Fruit fly (Drosophila melanogaster) whole organism, embryonic: Measurements from ENCODE around the gene CG43116.

ENCODE experiments used
- CG12744 ChIP-seq: fragments of 200-800 bp; sonication (Bioruptor generic); optimal IDR thresholded peaks from 2 replicates; lab custom pipeline; 2016; ENCODE audit warnings: missing biosample characterization, missing genetic modification characterization
- CG31441 ChIP-seq: fragments of 200-800 bp; sonication (Bioruptor generic); IDR thresholded peaks from 2 replicates; pipeline ENCODE4 v1.3.6; 2022; ENCODE audit warnings: missing biosample characterization, missing genetic modification characterization
- CG34376 ChIP-seq: fragments of 200-800 bp; sonication (Bioruptor generic); optimal IDR thresholded peaks from 2 replicates; lab custom pipeline; 2018; ENCODE audit warnings: missing biosample characterization, mild to moderate bottlenecking, missing genetic modification characterization
- CG6654 ChIP-seq: fragments of 200-800 bp; sonication (Bioruptor generic); optimal IDR thresholded peaks from 2 replicates; lab custom pipeline; 2017; ENCODE audit warnings: missing biosample characterization, mild to moderate bottlenecking, missing genetic modification characterization
- CG6854 ChIP-seq: fragments of 200-800 bp; sonication (Bioruptor generic); optimal IDR thresholded peaks from 3 replicates; lab custom pipeline; 2017; ENCODE audit warnings: missing biosample characterization, mild to moderate bottlenecking, missing genetic modification characterization
- Eip74EF ChIP-seq, 2 experiments: fragments of 200-800 bp in 1 of 2; fragments of >200 bp in 1 of 2; sonication (Bioruptor generic) in 1 of 2; optimal IDR thresholded peaks; 2 replicates each; lab custom pipeline; 2017 to 2019; ENCODE audit warnings: missing biosample characterization in 2 of 2, missing genetic modification characterization in 2 of 2, mild to moderate bottlenecking in 1 of 2, moderate library complexity in 1 of 2
- Hand ChIP-seq: fragments of 200-800 bp; sonication (Bioruptor generic); optimal IDR thresholded peaks from 2 replicates; lab custom pipeline; 2017; ENCODE audit warnings: mild to moderate bottlenecking, missing biosample characterization, missing genetic modification reagents, missing genetic modification characterization
- HmgD ChIP-seq: fragments of 200-800 bp; sonication (Bioruptor generic); optimal IDR thresholded peaks from 3 replicates; lab custom pipeline; 2016; ENCODE audit warnings: missing biosample characterization, missing genetic modification characterization
- Med ChIP-seq: fragments of 200-800 bp; sonication (Bioruptor generic); peaks from one replicate; lab custom pipeline; 2016; ENCODE audit warnings: missing biosample characterization, missing genetic modification characterization, mild to moderate bottlenecking, inconsistent platforms, moderate library complexity
- dpn ChIP-seq, 2 experiments: fragments of 200-800 bp; sonication (Bioruptor generic); optimal IDR thresholded peaks; 3 replicates each; lab custom pipeline; 2016; ENCODE audit warnings: missing biosample characterization in 2 of 2, missing genetic modification characterization in 2 of 2
- gt ChIP-seq: fragments of 200-800 bp; sonication (Bioruptor generic); IDR thresholded peaks from 2 replicates; pipeline ENCODE4 v1.3.6; 2022; ENCODE audit warnings: missing biosample characterization, missing genetic modification characterization
- row ChIP-seq: fragments of 200-800 bp; sonication (Bioruptor generic); IDR thresholded peaks from 3 replicates; pipeline ENCODE4 v1.3.6; 2022; ENCODE audit warnings: missing biosample characterization, missing genetic modification characterization

DNA sequence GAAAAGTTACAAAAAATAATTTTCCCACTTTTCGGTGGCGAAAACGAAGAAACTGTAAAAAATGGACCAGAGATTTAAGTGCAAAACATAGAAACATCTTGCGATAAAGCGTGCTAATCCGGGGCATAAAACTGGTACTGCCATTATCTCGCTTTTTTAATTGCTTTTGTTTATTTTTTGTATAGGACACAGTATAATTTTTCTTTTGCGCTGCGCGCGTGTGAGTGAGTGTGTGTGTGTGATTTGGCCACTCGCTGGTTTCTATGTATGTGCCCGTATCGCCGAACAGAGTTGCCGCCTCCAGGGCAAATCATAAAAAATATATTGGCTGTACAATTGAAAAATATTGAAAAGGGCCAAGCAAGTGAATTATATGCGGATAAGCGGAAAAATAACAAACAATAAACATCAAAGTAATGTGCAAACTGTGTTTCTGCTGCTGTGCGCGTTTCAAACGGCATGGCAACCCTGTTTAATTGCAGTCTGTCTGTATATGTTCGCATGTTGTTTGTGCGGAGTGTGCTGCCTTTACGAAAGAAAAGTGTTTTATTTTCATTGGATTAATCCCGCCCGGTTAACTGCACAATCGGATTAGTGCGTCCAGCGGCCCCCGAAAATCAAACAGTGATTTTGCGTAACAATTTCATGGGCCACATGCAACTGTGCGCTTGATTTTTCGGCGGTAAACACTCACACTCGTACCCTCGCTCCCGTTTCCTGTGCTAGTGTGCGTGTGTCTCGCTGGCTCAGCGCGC lies 45.5 kb upstream of the CG43116 start:
- TF ChIP-seq CG12744 (GFP tag; lab: Kevin White, UChicago) (peak; percentile 93), CG6854 (GFP tag; lab: Kevin White, UChicago) (peak; percentile 90), gt (GFP tag; lab: Robert Waterston, UW) (peak; percentile 84), Hand (GFP tag; lab: Kevin White, UChicago) (peak; percentile 86), row (GFP tag; lab: Robert Waterston, UW) (peak; percentile 97), Eip74EF (GFP tag; optimal IDR thresholded peaks at IDR 0.05; lab: Kevin White, UChicago) (peak; percentile 11 to 83), CG34376 (peak; percentile 69), CG6654 (GFP tag; lab: Kevin White, UChicago) (peak; percentile 89), dpn (GFP tag; optimal IDR thresholded peaks at IDR 0.05; lab: Kevin White, UChicago) (peak; percentile 98), HmgD (GFP tag; lab: Kevin White, UChicago) (peak; percentile 96), Med (GFP tag; lab: Kevin White, UChicago) (peak; percentile 100), CG31441 (GFP tag; lab: Robert Waterston, UW) (peak; percentile 92)
